Fruit fly (Drosophila melanogaster) Kc167 (cell line): ENCODE measurements around the gene CG12012.

Experiments
- Sin3A ChIP-seq: fragments of >200 bp; optimal IDR thresholded peaks from 2 replicates; lab custom pipeline; 2018; ENCODE audit warnings: missing external identifiers
- h ChIP-seq: fragments of >200 bp; optimal IDR thresholded peaks from 3 replicates; lab custom pipeline; 2018; ENCODE audit warnings: missing external identifiers
- insv ChIP-seq: fragments of >200 bp; optimal IDR thresholded peaks from 3 replicates; lab custom pipeline; 2018; ENCODE audit warnings: missing external identifiers
- ttk ChIP-seq: sonication (Bioruptor generic); optimal IDR thresholded peaks from 2 replicates; lab custom pipeline; 2017; ENCODE audit warnings: missing external identifiers

- TF ChIP-seq Sin3A (lab: Kevin White, UChicago): no peak
- no peak for TF ChIP-seq ttk (lab: Kevin White, UChicago)
- TF ChIP-seq h: no peak
- TF ChIP-seq insv (lab: Kevin White, UChicago): no peak
These were observed 47.8 kb upstream of the CG12012 start, which contains the start of gene Strip for dm6 chr3L:3328771-3329170.
